Worm (Caenorhabditis elegans): ENCODE measurements around the gene R07B1.6.

- no peak for TF ChIP-seq B0261.1 (tag; optimal IDR thresholded peaks at IDR 0.05)
- TF ChIP-seq ZK185.1 (tag; optimal IDR thresholded peaks at IDR 0.05; ENCODE audit: poor library complexity, severe bottlenecking), result no peak
- TF ChIP-seq sptf-2 (GFP tag; optimal IDR thresholded peaks at IDR 0.05), result no peak
- no peak for TF ChIP-seq unc-62 (GFP tag; optimal IDR thresholded peaks at IDR 0.05)
- TF ChIP-seq bed-1 (GFP tag; IDR thresholded peaks at IDR 0.05), result no peak
These were observed 25.9 kb downstream of the R07B1.6 start, which contains the start of gene F21G4.1 for ce11 chrX:9892323-9892722.

All from whole organism, young adult.